Worm (Caenorhabditis elegans): ENCODE data around the gene C18G1.1.

ce11 chrV:4806859-4807258, 29.1 kb downstream of the C18G1.1 start:
- TF ChIP-seq pes-1 (GFP tag; IDR thresholded peaks at IDR 0.05) (no peak), ama-1 (optimal IDR thresholded peaks at IDR 0.05) (no peak), ets-7 (tag; optimal IDR thresholded peaks at IDR 0.05) (no peak), sea-1 (GFP tag; conservative IDR thresholded peaks at IDR 0.05) (no peak), ceh-36 (tag; optimal IDR thresholded peaks at IDR 0.05) (no peak), tbx-37 (GFP tag; conservative IDR thresholded peaks at IDR 0.05) (no peak)

Data from whole organism, early embryonic.